Worm (Caenorhabditis elegans) whole organism, L1 larva: ENCODE measurements around the gene gut-2.

Experiments used
- C04F5.9 ChIP-seq: sonication (generic microtip); optimal IDR thresholded peaks from 2 replicates; lab custom pipeline; 2016; ENCODE audit warnings: missing genetic modification characterization, missing compliant biosample characterization
- C16A3.4 ChIP-seq: fragments of 150-350 bp; optimal IDR thresholded peaks from 2 replicates; lab custom pipeline; 2014; ENCODE audit warnings: missing biosample characterization, missing genetic modification characterization
- Y116A8C.19 ChIP-seq: sonication (generic microtip); optimal IDR thresholded peaks from 2 replicates; lab custom pipeline; 2016; ENCODE audit warnings: missing compliant biosample characterization, missing genetic modification characterization, borderline replicate concordance
- aha-1 ChIP-seq: fragments of 150-350 bp; optimal IDR thresholded peaks from 2 replicates; lab custom pipeline; 2014; ENCODE audit warnings: missing biosample characterization, missing genetic modification characterization
- blmp-1 ChIP-seq: fragments of 150-350 bp; optimal IDR thresholded peaks from 2 replicates; lab custom pipeline; 2014; ENCODE audit warnings: missing biosample characterization, missing genetic modification characterization
- ceh-8 ChIP-seq: fragments of 200-800 bp; sonication (Bioruptor generic); optimal IDR thresholded peaks from 2 replicates; lab custom pipeline; 2018; ENCODE audit warnings: mild to moderate bottlenecking, missing genetic modification characterization, moderate library complexity, missing compliant biosample characterization
- ceh-82 ChIP-seq, 3 experiments: fragments of 150-350 bp in 1 of 3; sonication (generic microtip) in 2 of 3; optimal IDR thresholded peaks; 2 replicates each; lab custom pipeline; 2014 to 2017; ENCODE audit warnings: missing biosample characterization in 3 of 3, missing genetic modification characterization in 3 of 3
- efl-3 ChIP-seq: fragments of 200-800 bp; sonication (Bioruptor generic); optimal IDR thresholded peaks from 2 replicates; lab custom pipeline; 2018; ENCODE audit warnings: mild to moderate bottlenecking, missing genetic modification characterization, missing compliant biosample characterization
- egl-13 ChIP-seq: sonication (generic microtip); optimal IDR thresholded peaks from 2 replicates; lab custom pipeline; 2016; ENCODE audit warnings: missing genotype, missing genetic modification reagents, missing genetic modification characterization, missing compliant biosample characterization
- egl-27 ChIP-seq, 2 experiments: fragments of 150-350 bp in 1 of 2; sonication (generic microtip); optimal IDR thresholded peaks; 3 replicates each; lab custom pipeline; 2017 to 2018; ENCODE audit warnings: missing biosample characterization in 2 of 2, missing genetic modification characterization in 2 of 2, missing genetic modification reagents in 2 of 2
- ets-5 ChIP-seq: fragments of 200-800 bp; sonication (Bioruptor generic); IDR thresholded peaks from 2 replicates; pipeline ENCODE4 v1.3.6; 2022; ENCODE audit warnings: missing genetic modification characterization, missing compliant biosample characterization
- fkh-4 ChIP-seq: sonication (generic microtip); optimal IDR thresholded peaks from 2 replicates; lab custom pipeline; 2016; ENCODE audit warnings: missing compliant biosample characterization, missing genetic modification characterization, borderline replicate concordance
- fos-1 ChIP-seq: fragments of 150-350 bp; optimal IDR thresholded peaks from 2 replicates; lab custom pipeline; 2014; ENCODE audit warnings: missing biosample characterization, missing genetic modification characterization
- grh-1 ChIP-seq: fragments of 200-800 bp; sonication (Bioruptor generic); IDR thresholded peaks from 2 replicates; pipeline ENCODE4 v1.3.6; 2022; ENCODE audit warnings: missing genetic modification reagents, missing genetic modification characterization, missing compliant biosample characterization
- hlh-17 ChIP-seq: fragments of 200-800 bp; sonication (Bioruptor generic); optimal IDR thresholded peaks from 2 replicates; lab custom pipeline; 2018; ENCODE audit warnings: missing genetic modification characterization, mild to moderate bottlenecking, missing compliant biosample characterization, moderate library complexity, borderline replicate concordance
- hlh-4 ChIP-seq: sonication (generic microtip); optimal IDR thresholded peaks from 2 replicates; lab custom pipeline; 2016; ENCODE audit warnings: mild to moderate bottlenecking, missing genetic modification characterization, missing compliant biosample characterization
- hpl-2 ChIP-seq: fragments of 150-350 bp; optimal IDR thresholded peaks from 2 replicates; lab custom pipeline; 2014; ENCODE audit warnings: missing biosample characterization, missing genetic modification reagents, missing genetic modification characterization
- lir-3 ChIP-seq: sonication (generic microtip); optimal IDR thresholded peaks from 2 replicates; lab custom pipeline; 2016; ENCODE audit warnings: mild to moderate bottlenecking, missing genetic modification characterization, moderate library complexity, missing compliant biosample characterization; ENCODE audit not compliant: poor library complexity
- lsy-2 ChIP-seq, 2 experiments: fragments of 150-350 bp; optimal IDR thresholded peaks; 2 replicates each; lab custom pipeline; 2014; ENCODE audit warnings: missing biosample characterization in 2 of 2, missing genetic modification characterization in 2 of 2
- mab-9 ChIP-seq: fragments of 200-800 bp; sonication (Bioruptor generic); IDR thresholded peaks from 2 replicates; pipeline ENCODE4 v1.3.6; 2022; ENCODE audit warnings: missing genetic modification reagents, missing genetic modification characterization, missing compliant biosample characterization
- mdl-1 ChIP-seq, 2 experiments: fragments of 150-350 bp; optimal IDR thresholded peaks; 2 replicates each; lab custom pipeline; 2014 to 2017; ENCODE audit warnings: missing biosample characterization in 2 of 2, missing genetic modification characterization in 2 of 2, inconsistent platforms in 1 of 2
- nhr-11 ChIP-seq: fragments of 150-350 bp; optimal IDR thresholded peaks from 2 replicates; lab custom pipeline; 2014; ENCODE audit warnings: missing biosample characterization, missing genetic modification characterization
- nhr-12 ChIP-seq: sonication (generic microtip); optimal IDR thresholded peaks from 2 replicates; lab custom pipeline; 2017; ENCODE audit warnings: missing biosample characterization, missing genetic modification characterization
- nhr-19 ChIP-seq: fragments of 200-800 bp; sonication (Bioruptor generic); conservative IDR thresholded peaks from 2 replicates; pipeline ENCODE4 v1.3.6; 2022; ENCODE audit warnings: missing genetic modification characterization, missing compliant biosample characterization
- nhr-28 ChIP-seq: fragments of 150-350 bp; optimal IDR thresholded peaks from 2 replicates; lab custom pipeline; 2014; ENCODE audit warnings: missing biosample characterization, missing genetic modification characterization
- nhr-47 ChIP-seq: sonication (generic microtip); optimal IDR thresholded peaks from 2 replicates; lab custom pipeline; 2016; ENCODE audit warnings: mild to moderate bottlenecking, missing genetic modification characterization, moderate library complexity, missing compliant biosample characterization
- nhr-84 ChIP-seq: sonication (generic microtip); optimal IDR thresholded peaks from 2 replicates; lab custom pipeline; 2017; ENCODE audit warnings: missing biosample characterization, missing genetic modification characterization
- nhr-90 ChIP-seq: sonication (generic microtip); optimal IDR thresholded peaks from 2 replicates; lab custom pipeline; 2016; ENCODE audit warnings: mild to moderate bottlenecking, missing genetic modification characterization, missing compliant biosample characterization; ENCODE audit not compliant: poor library complexity
- pag-3 ChIP-seq: sonication (generic microtip); optimal IDR thresholded peaks from 2 replicates; lab custom pipeline; 2017; ENCODE audit warnings: missing genetic modification characterization, mild to moderate bottlenecking, missing compliant biosample characterization, antibody characterized with exemption, borderline replicate concordance; ENCODE audit not compliant: insufficient read depth
- skn-1 ChIP-seq: fragments of 150-350 bp; optimal IDR thresholded peaks from 2 replicates; lab custom pipeline; 2014; ENCODE audit warnings: missing biosample characterization, missing genetic modification characterization
- snu-23 ChIP-seq: sonication (generic microtip); optimal IDR thresholded peaks from 2 replicates; lab custom pipeline; 2016; ENCODE audit warnings: missing genetic modification characterization, missing compliant biosample characterization
- sox-4 ChIP-seq: sonication (generic microtip); optimal IDR thresholded peaks from 2 replicates; lab custom pipeline; 2016; ENCODE audit warnings: missing genetic modification characterization, missing compliant biosample characterization
- sup-37 ChIP-seq: fragments of 200-800 bp; sonication (Bioruptor generic); optimal IDR thresholded peaks from 2 replicates; lab custom pipeline; 2018; ENCODE audit warnings: mild to moderate bottlenecking, missing genetic modification characterization, missing compliant biosample characterization
- tlp-1 ChIP-seq: fragments of 150-350 bp; optimal IDR thresholded peaks from 2 replicates; lab custom pipeline; 2014; ENCODE audit warnings: missing biosample characterization, missing genetic modification characterization
- unc-62 ChIP-seq: fragments of 150-350 bp; optimal IDR thresholded peaks from 2 replicates; lab custom pipeline; 2014; ENCODE audit warnings: missing biosample characterization, missing genetic modification reagents, missing genetic modification characterization
- unc-86 ChIP-seq: sonication (generic microtip); optimal IDR thresholded peaks from 2 replicates; lab custom pipeline; 2016; ENCODE audit warnings: missing genetic modification characterization, missing compliant biosample characterization
- zip-4 ChIP-seq: fragments of 200-800 bp; sonication (Bioruptor generic); optimal IDR thresholded peaks from 2 replicates; lab custom pipeline; 2018; ENCODE audit warnings: mild to moderate bottlenecking, missing genetic modification characterization, moderate library complexity, missing compliant biosample characterization
- ztf-11 ChIP-seq, 2 experiments: sonication (generic microtip); optimal IDR thresholded peaks; 2 replicates each; lab custom pipeline; 2016 to 2017; ENCODE audit warnings: missing genetic modification characterization in 2 of 2, missing biosample characterization in 1 of 2, missing compliant biosample characterization in 1 of 2

The gut-2 gene

DNA sequence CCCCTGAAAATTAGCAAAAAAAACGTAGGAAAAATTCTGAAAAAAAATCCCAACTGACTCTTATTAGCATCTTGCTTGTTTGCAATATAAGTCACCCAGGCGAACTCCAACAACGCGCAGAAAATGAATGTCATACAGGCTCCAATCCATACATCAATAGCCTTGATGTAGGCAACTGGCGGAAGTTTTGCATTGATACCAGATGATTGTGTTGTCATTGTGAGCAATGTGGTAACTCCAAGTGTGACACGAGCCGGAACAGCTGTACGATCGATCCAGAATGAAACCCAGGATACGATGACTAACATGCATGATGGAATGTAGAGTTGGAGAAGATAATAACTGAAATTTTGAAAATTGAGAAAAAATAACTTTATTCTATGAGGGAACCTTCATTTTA is 1.7 kb downstream of the gut-2 start:
- TF ChIP-seq efl-3 (GFP tag; lab: Kevin White, UChicago) (no peak), hpl-2 (GFP tag; lab: Kevin White, UChicago) (no peak), nhr-47 (tag; lab: Kevin White, UChicago) (no peak), grh-1 (GFP tag; lab: Robert Waterston, UW) (no peak), nhr-19 (no peak), sox-4 (tag; lab: Kevin White, UChicago) (no peak), egl-27 (tag; optimal IDR thresholded peaks at IDR 0.05; lab: Kevin White, UChicago) (no peak), egl-13 (no peak), nhr-12 (no peak), mdl-1 (tag; optimal IDR thresholded peaks at IDR 0.05; lab: Kevin White, UChicago) (no peak), ceh-82 (tag; optimal IDR thresholded peaks at IDR 0.05; lab: Kevin White, UChicago) (no peak), ets-5 (GFP tag; lab: Robert Waterston, UW) (no peak)

DNA sequence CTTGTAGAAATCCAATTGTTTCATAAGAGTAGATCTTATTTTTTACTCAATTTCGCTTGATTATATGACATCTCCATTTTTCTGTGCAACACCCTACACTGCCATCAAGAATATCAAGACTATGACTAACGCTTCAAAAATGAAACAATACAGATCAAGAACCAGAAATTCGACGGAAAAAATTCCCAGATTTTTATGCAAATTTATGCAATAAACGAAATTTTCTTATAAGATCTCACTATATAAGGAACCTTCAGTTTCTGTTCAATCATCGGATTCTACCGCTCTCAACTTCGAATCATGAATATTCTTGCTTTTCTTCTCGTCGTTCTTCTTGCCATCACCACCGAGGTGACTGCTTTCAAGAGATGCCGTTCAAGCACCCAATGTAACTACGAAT is 8.8 kb downstream of the gut-2 start, which contains the start of gene R11G10.4:
TSS of gene R11G10.4 (plus strand) at position 301 of the 400 bp plus-strand sequence.
- TF ChIP-seq tlp-1: no peak
- no peak for TF ChIP-seq nhr-28
- no peak for TF ChIP-seq nhr-11
- TF ChIP-seq unc-86: no peak
- TF ChIP-seq C16A3.4 (tag; lab: Kevin White, UChicago): no peak
- no peak for TF ChIP-seq pag-3 (tag; lab: Kevin White, UChicago)
- no peak for TF ChIP-seq ztf-11 (tag; optimal IDR thresholded peaks at IDR 0.05; lab: Kevin White, UChicago)
- TF ChIP-seq fos-1 (tag; lab: Kevin White, UChicago): no peak
- TF ChIP-seq C04F5.9: no peak
- TF ChIP-seq nhr-12: no peak
- no peak for TF ChIP-seq snu-23 (GFP tag; lab: Kevin White, UChicago)
- TF ChIP-seq skn-1 (tag; lab: Kevin White, UChicago): no peak
- no peak for TF ChIP-seq sup-37 (GFP tag; lab: Kevin White, UChicago)
- no peak for TF ChIP-seq fkh-4 (tag; lab: Kevin White, UChicago)
- no peak for TF ChIP-seq Y116A8C.19 (tag; lab: Kevin White, UChicago)

ce11 chrV:13511618-13512017 is 14.1 kb downstream of the gut-2 start, which contains the start of gene avr-15:
avr-15 (minus strand) TSS chrV:13511718.
- no peak for TF ChIP-seq hlh-17 (GFP tag; lab: Kevin White, UChicago)
- no peak for TF ChIP-seq hlh-4
- TF ChIP-seq nhr-84 (tag; lab: Kevin White, UChicago): no peak
- no peak for TF ChIP-seq mab-9
- no peak for TF ChIP-seq ceh-8 (GFP tag; lab: Kevin White, UChicago)

ce11 chrV:13512515-13512914 is 15.0 kb downstream of the gut-2 start:
- TF ChIP-seq grh-1 (GFP tag; lab: Robert Waterston, UW) (no peak), nhr-90 (tag; lab: Kevin White, UChicago) (no peak), nhr-19 (no peak), ets-5 (GFP tag; lab: Robert Waterston, UW) (no peak), lir-3 (tag; lab: Kevin White, UChicago) (no peak), lsy-2 (tag; optimal IDR thresholded peaks at IDR 0.05; lab: Kevin White, UChicago) (no peak), aha-1 (tag; lab: Kevin White, UChicago) (no peak), unc-62 (no peak), fkh-4 (tag; lab: Kevin White, UChicago) (no peak), zip-4 (GFP tag; lab: Kevin White, UChicago) (no peak), blmp-1 (tag; lab: Kevin White, UChicago) (no peak), sup-37 (GFP tag; lab: Kevin White, UChicago) (no peak)
